Worm (Caenorhabditis elegans) whole organism, L1 larva: Measurements from ENCODE around the gene Y37E11AL.1.
A peak's percentile ranks its signal among the peaks of the same experiment; 100 is the strongest.

Experiments
- C04F5.9 ChIP-seq: sonication (generic microtip); optimal IDR thresholded peaks from 2 replicates; lab custom pipeline; 2016; ENCODE audit warnings: missing genetic modification characterization, missing compliant biosample characterization
- C16A3.4 ChIP-seq: fragments of 150-350 bp; optimal IDR thresholded peaks from 2 replicates; lab custom pipeline; 2014; ENCODE audit warnings: missing biosample characterization, missing genetic modification characterization
- aly-2 ChIP-seq: fragments of 150-350 bp; optimal IDR thresholded peaks from 2 replicates; lab custom pipeline; 2014; ENCODE audit warnings: missing biosample characterization, missing genetic modification characterization
- ceh-63 ChIP-seq: fragments of 200-800 bp; sonication (Bioruptor generic); optimal IDR thresholded peaks from 2 replicates; lab custom pipeline; 2018; ENCODE audit warnings: mild to moderate bottlenecking, missing genetic modification characterization, missing compliant biosample characterization
- ceh-82 ChIP-seq, 3 experiments: fragments of 150-350 bp in 1 of 3; sonication (generic microtip) in 2 of 3; optimal IDR thresholded peaks; 2 replicates each; lab custom pipeline; 2014 to 2017; ENCODE audit warnings: missing biosample characterization in 3 of 3, missing genetic modification characterization in 3 of 3
- ceh-88 ChIP-seq: fragments of 200-800 bp; sonication (Bioruptor generic); IDR thresholded peaks from 2 replicates; pipeline ENCODE4 v1.3.6; 2022; ENCODE audit warnings: missing genetic modification characterization, missing compliant biosample characterization
- ceh-90 ChIP-seq: sonication (generic microtip); optimal IDR thresholded peaks from 2 replicates; lab custom pipeline; 2016; ENCODE audit warnings: missing genetic modification characterization, missing compliant biosample characterization
- dsc-1 ChIP-seq: sonication (generic microtip); optimal IDR thresholded peaks from 2 replicates; lab custom pipeline; 2016; ENCODE audit warnings: mild to moderate bottlenecking, missing genetic modification characterization, missing compliant biosample characterization
- efl-1 ChIP-seq, 4 experiments: fragments of 150-350 bp; optimal IDR thresholded peaks in 3 of 4; peaks in 1 of 4; 1 replicate in 1 of 4; 2 replicates in 3 of 4; lab custom pipeline; 2014; ENCODE audit warnings: missing biosample characterization in 2 of 4, missing genetic modification characterization in 2 of 4, missing genetic modification reagents in 2 of 4
- egl-13 ChIP-seq: sonication (generic microtip); optimal IDR thresholded peaks from 2 replicates; lab custom pipeline; 2016; ENCODE audit warnings: missing genotype, missing genetic modification reagents, missing genetic modification characterization, missing compliant biosample characterization
- egl-27 ChIP-seq, 2 experiments: fragments of 150-350 bp in 1 of 2; sonication (generic microtip); optimal IDR thresholded peaks; 3 replicates each; lab custom pipeline; 2017 to 2018; ENCODE audit warnings: missing biosample characterization in 2 of 2, missing genetic modification characterization in 2 of 2, missing genetic modification reagents in 2 of 2
- elt-2 ChIP-seq: sonication (generic microtip); optimal IDR thresholded peaks from 2 replicates; lab custom pipeline; 2016; ENCODE audit warnings: missing genetic modification characterization, mild to moderate bottlenecking, inconsistent platforms, missing compliant biosample characterization, missing genetic modification reagents
- elt-3 ChIP-seq, 6 experiments: fragments of 150-350 bp in 1 of 6; sonication (generic microtip); optimal IDR thresholded peaks; 2 replicates each; lab custom pipeline; 2017 to 2018; ENCODE audit warnings: missing biosample characterization in 6 of 6, missing genetic modification characterization in 6 of 6, inconsistent platforms in 1 of 6
- fkh-10 ChIP-seq: sonication (generic microtip); optimal IDR thresholded peaks from 2 replicates; lab custom pipeline; 2017; ENCODE audit warnings: missing biosample characterization, missing genetic modification reagents, missing genetic modification characterization
- fkh-4 ChIP-seq: sonication (generic microtip); optimal IDR thresholded peaks from 2 replicates; lab custom pipeline; 2016; ENCODE audit warnings: missing compliant biosample characterization, missing genetic modification characterization, borderline replicate concordance
- grh-1 ChIP-seq: fragments of 200-800 bp; sonication (Bioruptor generic); IDR thresholded peaks from 2 replicates; pipeline ENCODE4 v1.3.6; 2022; ENCODE audit warnings: missing genetic modification reagents, missing genetic modification characterization, missing compliant biosample characterization
- lin-14 ChIP-seq: fragments of 200-800 bp; sonication (Bioruptor generic); optimal IDR thresholded peaks from 2 replicates; lab custom pipeline; 2018; ENCODE audit warnings: mild to moderate bottlenecking, missing genetic modification characterization, moderate library complexity, missing compliant biosample characterization
- lin-39 ChIP-seq: fragments of 150-350 bp; optimal IDR thresholded peaks from 2 replicates; lab custom pipeline; 2014; ENCODE audit warnings: missing biosample characterization, missing genetic modification reagents, missing genetic modification characterization
- lir-3 ChIP-seq: sonication (generic microtip); optimal IDR thresholded peaks from 2 replicates; lab custom pipeline; 2016; ENCODE audit warnings: mild to moderate bottlenecking, missing genetic modification characterization, moderate library complexity, missing compliant biosample characterization; ENCODE audit not compliant: poor library complexity
- mab-9 ChIP-seq: fragments of 200-800 bp; sonication (Bioruptor generic); IDR thresholded peaks from 2 replicates; pipeline ENCODE4 v1.3.6; 2022; ENCODE audit warnings: missing genetic modification reagents, missing genetic modification characterization, missing compliant biosample characterization
- nhr-11 ChIP-seq: fragments of 150-350 bp; optimal IDR thresholded peaks from 2 replicates; lab custom pipeline; 2014; ENCODE audit warnings: missing biosample characterization, missing genetic modification characterization
- nhr-237 ChIP-seq: fragments of 150-350 bp; optimal IDR thresholded peaks from 2 replicates; lab custom pipeline; 2014; ENCODE audit warnings: missing biosample characterization, missing genetic modification characterization
- nhr-47 ChIP-seq: sonication (generic microtip); optimal IDR thresholded peaks from 2 replicates; lab custom pipeline; 2016; ENCODE audit warnings: mild to moderate bottlenecking, missing genetic modification characterization, moderate library complexity, missing compliant biosample characterization
- nhr-85 ChIP-seq: sonication (generic microtip); peaks from one replicate; lab custom pipeline; 2016; ENCODE audit warnings: missing genetic modification characterization, inconsistent platforms, missing compliant biosample characterization
- nhr-90 ChIP-seq: sonication (generic microtip); optimal IDR thresholded peaks from 2 replicates; lab custom pipeline; 2016; ENCODE audit warnings: mild to moderate bottlenecking, missing genetic modification characterization, missing compliant biosample characterization; ENCODE audit not compliant: poor library complexity
- rnt-1 ChIP-seq: sonication (generic microtip); optimal IDR thresholded peaks from 2 replicates; lab custom pipeline; 2016; ENCODE audit warnings: mild to moderate bottlenecking, missing genetic modification characterization, moderate library complexity, missing compliant biosample characterization
- sox-4 ChIP-seq: sonication (generic microtip); optimal IDR thresholded peaks from 2 replicates; lab custom pipeline; 2016; ENCODE audit warnings: missing genetic modification characterization, missing compliant biosample characterization
- swsn-7 ChIP-seq: sonication (generic microtip); optimal IDR thresholded peaks from 2 replicates; lab custom pipeline; 2016; ENCODE audit warnings: missing genetic modification characterization, missing compliant biosample characterization
- tbx-2 ChIP-seq: sonication (generic microtip); optimal IDR thresholded peaks from 2 replicates; lab custom pipeline; 2016; ENCODE audit warnings: missing genetic modification characterization, missing compliant biosample characterization
- tlp-1 ChIP-seq: fragments of 150-350 bp; optimal IDR thresholded peaks from 2 replicates; lab custom pipeline; 2014; ENCODE audit warnings: missing biosample characterization, missing genetic modification characterization
- unc-130 ChIP-seq: fragments of 150-350 bp; optimal IDR thresholded peaks from 2 replicates; lab custom pipeline; 2017; ENCODE audit warnings: missing biosample characterization, missing genetic modification characterization, inconsistent platforms
- unc-30 ChIP-seq: sonication (generic microtip); optimal IDR thresholded peaks from 2 replicates; lab custom pipeline; 2017; ENCODE audit warnings: missing biosample characterization, missing genetic modification characterization
- unc-62 ChIP-seq: fragments of 150-350 bp; optimal IDR thresholded peaks from 2 replicates; lab custom pipeline; 2014; ENCODE audit warnings: missing biosample characterization, missing genetic modification reagents, missing genetic modification characterization
- vab-15 ChIP-seq: sonication (generic microtip); optimal IDR thresholded peaks from 2 replicates; lab custom pipeline; 2017; ENCODE audit warnings: missing genotype, mild to moderate bottlenecking, missing genetic modification characterization, missing compliant biosample characterization

Y37E11AL.1 gene

ce11 chrIV:3709200-3709599 lies at the start of gene Y37E11AL.1:
Gene Y37E11AL.1 (plus strand): TSS chrIV:3709500.
- no peak for TF ChIP-seq C04F5.9 (tag; lab: Kevin White, UChicago)

- TF ChIP-seq efl-1 (optimal IDR thresholded peaks at IDR 0.05; lab: Kevin White, UChicago) (no peak), efl-1 (GFP tag; optimal IDR thresholded peaks at IDR 0.05 in 1 of 2; lab: Kevin White, UChicago) (peak in 1 of 2 experiments; percentile 39), grh-1 (GFP tag; lab: Robert Waterston, UW) (no peak)
Measured at ce11 chrIV:3659951-3660350, 49.3 kb upstream of the Y37E11AL.1 start.

- TF ChIP-seq nhr-85 (tag; lab: Kevin White, UChicago), result peak; percentile 31
- no peak for TF ChIP-seq efl-1 (optimal IDR thresholded peaks at IDR 0.05; lab: Kevin White, UChicago)
- peak in 1 of 2 experiments; percentile 73 for TF ChIP-seq efl-1 (GFP tag; optimal IDR thresholded peaks at IDR 0.05 in 1 of 2; lab: Kevin White, UChicago)
- no peak for TF ChIP-seq tbx-2 (tag; lab: Kevin White, UChicago)
- TF ChIP-seq, all 84 proteins: peak for 2
Measured at ce11 chrIV:3661117-3661634, 48.1 kb upstream of the Y37E11AL.1 start.

ce11 chrIV:3662863-3663262 lies 46.4 kb upstream of the Y37E11AL.1 start:
- TF ChIP-seq dsc-1 (no peak), ceh-82 (tag; optimal IDR thresholded peaks at IDR 0.05; lab: Kevin White, UChicago) (no peak), ceh-88 (GFP tag; lab: Robert Waterston, UW) (no peak), rnt-1 (tag; lab: Kevin White, UChicago) (no peak), egl-13 (tag; lab: Kevin White, UChicago) (no peak), lin-39 (tag; lab: Kevin White, UChicago) (no peak), elt-3 (tag; optimal IDR thresholded peaks at IDR 0.05; lab: Kevin White, UChicago) (no peak), sox-4 (tag; lab: Kevin White, UChicago) (no peak), fkh-10 (GFP tag; lab: Kevin White, UChicago) (no peak), nhr-90 (tag; lab: Kevin White, UChicago) (no peak), C16A3.4 (tag; lab: Kevin White, UChicago) (no peak), tlp-1 (tag; lab: Kevin White, UChicago) (no peak), ceh-63 (GFP tag; lab: Kevin White, UChicago) (no peak), aly-2 (tag; lab: Kevin White, UChicago) (no peak), unc-30 (tag; lab: Kevin White, UChicago) (no peak), elt-2 (no peak)

- peak; percentile 1 for TF ChIP-seq nhr-85 (tag; lab: Kevin White, UChicago)
- TF ChIP-seq mab-9, result no peak
Measured at ce11 chrIV:3665089-3665488, 44.2 kb upstream of the Y37E11AL.1 start.

ce11 chrIV:3666543-3666942 lies 42.8 kb upstream of the Y37E11AL.1 start:
- no peak for TF ChIP-seq swsn-7 (tag; lab: Kevin White, UChicago)
- no peak for TF ChIP-seq lin-14 (GFP tag; lab: Kevin White, UChicago)
- no peak for TF ChIP-seq nhr-47 (tag; lab: Kevin White, UChicago)
- TF ChIP-seq nhr-237, result no peak
- no peak for TF ChIP-seq lin-39 (tag; lab: Kevin White, UChicago)
- no peak for TF ChIP-seq nhr-11 (tag; lab: Kevin White, UChicago)
- no peak for TF ChIP-seq egl-27 (tag; optimal IDR thresholded peaks at IDR 0.05; lab: Kevin White, UChicago)
- TF ChIP-seq elt-3 (tag; optimal IDR thresholded peaks at IDR 0.05; lab: Kevin White, UChicago), result no peak
- TF ChIP-seq vab-15, result no peak
- TF ChIP-seq unc-62 (GFP tag; lab: Kevin White, UChicago), result no peak
- no peak for TF ChIP-seq unc-130 (tag; lab: Kevin White, UChicago)
- TF ChIP-seq tbx-2 (tag; lab: Kevin White, UChicago), result no peak
- no peak for TF ChIP-seq ceh-90 (tag; lab: Kevin White, UChicago)
- no peak for TF ChIP-seq C16A3.4 (tag; lab: Kevin White, UChicago)
- TF ChIP-seq fkh-4 (tag; lab: Kevin White, UChicago), result no peak
- TF ChIP-seq lir-3, result no peak
